Worm (Caenorhabditis elegans): ENCODE results near the gene sma-3.

The sma-3 gene

ce11 chrIII:6887574-6887973 is 23.8 kb upstream of the sma-3 start:
- TF ChIP-seq dao-5 (tag; optimal IDR thresholded peaks at IDR 0.05) (peak; percentile 53), W03F9.2 (tag; optimal IDR thresholded peaks at IDR 0.05) (peak; percentile 61), him-1 (tag; optimal IDR thresholded peaks at IDR 0.05) (peak; percentile 51)

DNA sequence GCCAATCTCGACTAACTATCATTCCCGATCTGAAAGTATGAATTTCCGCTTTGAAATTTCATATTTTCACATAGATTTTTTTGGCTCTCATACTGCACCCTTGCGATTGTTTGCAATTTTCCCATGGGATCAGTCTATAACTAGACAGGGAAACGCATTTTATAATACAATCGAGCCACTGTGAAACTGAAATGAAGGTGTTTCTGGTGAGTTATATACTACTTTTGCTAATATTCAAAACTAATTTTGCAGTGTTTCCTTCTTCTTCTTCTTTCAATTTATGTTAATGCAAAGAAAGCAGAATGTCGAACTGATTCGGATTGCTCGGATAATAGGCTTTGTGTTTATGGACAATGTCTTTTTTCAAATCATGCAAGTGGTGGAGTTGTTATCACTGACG is 22.1 kb upstream of the sma-3 start:
- TF ChIP-seq W03F9.2 (tag; optimal IDR thresholded peaks at IDR 0.05) (no peak), him-1 (tag; optimal IDR thresholded peaks at IDR 0.05) (no peak), dao-5 (tag; optimal IDR thresholded peaks at IDR 0.05) (no peak)

DNA sequence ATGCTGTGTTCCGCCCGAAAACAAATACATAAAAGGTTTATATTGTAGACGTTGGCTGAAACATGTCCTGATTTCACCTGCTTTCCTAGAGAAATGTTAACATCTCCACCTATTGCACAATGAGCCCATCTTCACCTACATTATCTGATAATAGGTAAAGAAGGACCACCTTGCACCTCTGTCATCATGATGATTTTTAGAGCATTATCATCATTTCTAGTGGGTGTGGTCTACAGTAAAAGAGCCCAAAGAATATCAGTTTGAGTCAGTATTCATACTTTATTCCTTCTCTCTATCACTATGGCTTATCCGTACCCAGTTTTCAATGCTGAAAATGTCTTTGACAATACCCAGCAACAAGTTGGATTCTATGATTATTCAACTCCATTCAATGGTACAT is 20.4 kb upstream of the sma-3 start, which contains the start of gene med-2:
Gene med-2 (plus strand): TSS at position 301 of the 400 bp plus-strand sequence.
- TF ChIP-seq him-1 (tag; optimal IDR thresholded peaks at IDR 0.05) (no peak), W03F9.2 (tag; optimal IDR thresholded peaks at IDR 0.05) (no peak), dao-5 (tag; optimal IDR thresholded peaks at IDR 0.05) (no peak)

ce11 chrIII:6881745-6882144 is 18.0 kb upstream of the sma-3 start:
- TF ChIP-seq W03F9.2 (tag; optimal IDR thresholded peaks at IDR 0.05), result no peak

DNA sequence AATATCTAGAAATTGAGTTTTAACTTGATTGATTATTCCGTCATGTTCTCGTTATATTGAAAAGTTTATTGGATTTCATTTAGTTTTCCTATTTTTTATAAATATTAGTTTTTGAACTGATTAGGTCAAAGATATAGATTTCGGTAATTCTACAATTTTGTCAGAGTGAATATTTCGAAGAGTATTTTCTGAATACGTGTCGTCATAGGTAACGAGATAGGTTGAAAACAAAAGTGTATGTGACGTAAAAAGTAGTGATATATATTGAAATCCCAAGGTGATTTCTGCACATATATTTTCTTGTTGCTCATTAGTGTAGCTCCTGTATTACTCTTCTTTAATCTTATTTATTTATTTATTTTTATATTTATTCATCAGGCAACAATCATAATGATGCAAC is 17.0 kb upstream of the sma-3 start, which contains the start of gene K04C2.7:
Gene K04C2.7 (plus strand): TSS at position 301 of the 400 bp plus-strand sequence.
- TF ChIP-seq dao-5 (tag; optimal IDR thresholded peaks at IDR 0.05) (no peak), W03F9.2 (tag; optimal IDR thresholded peaks at IDR 0.05) (no peak), him-1 (tag; optimal IDR thresholded peaks at IDR 0.05) (no peak)

DNA sequence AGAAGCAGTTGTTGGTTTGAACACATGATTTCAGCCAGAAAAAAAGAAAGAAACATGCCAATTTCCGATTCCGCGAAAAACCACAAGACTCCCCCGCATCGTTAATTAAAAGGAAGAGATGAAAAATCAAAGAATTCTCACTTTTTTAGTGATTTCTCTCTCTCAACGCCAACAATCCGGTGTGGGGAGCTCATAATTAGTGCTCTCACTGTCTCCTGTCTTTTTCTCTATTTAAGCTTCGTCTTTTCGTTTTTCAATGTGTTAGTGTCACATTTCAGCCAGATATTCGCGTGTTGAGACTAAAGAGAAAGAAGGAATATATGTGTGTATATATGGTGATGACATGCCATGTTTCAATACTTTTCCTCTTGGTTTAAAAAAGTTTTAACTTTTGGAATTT is 10.0 kb upstream of the sma-3 start:
- no peak for TF ChIP-seq dao-5 (tag; optimal IDR thresholded peaks at IDR 0.05)
- TF ChIP-seq W03F9.2 (tag; optimal IDR thresholded peaks at IDR 0.05), result no peak
- peak; percentile 25 for TF ChIP-seq him-1 (tag; optimal IDR thresholded peaks at IDR 0.05)

ce11 chrIII:6872534-6873150 is 8.9 kb upstream of the sma-3 start, which contains the start of gene K04C2.3:
TSS of gene K04C2.3 (plus strand) at chrIII:6873089.
- TF ChIP-seq him-1 (tag; optimal IDR thresholded peaks at IDR 0.05), result peak; percentile 4
- TF ChIP-seq W03F9.2 (tag; optimal IDR thresholded peaks at IDR 0.05), result no peak

- TF ChIP-seq W03F9.2 (tag; optimal IDR thresholded peaks at IDR 0.05), result no peak
- no peak for TF ChIP-seq him-1 (tag; optimal IDR thresholded peaks at IDR 0.05)
These were observed 7.9 kb upstream of the sma-3 start for ce11 chrIII:6871668-6872067.

ce11 chrIII:6871067-6871466 is 7.3 kb upstream of the sma-3 start:
- TF ChIP-seq W03F9.2 (tag; optimal IDR thresholded peaks at IDR 0.05) (no peak), him-1 (tag; optimal IDR thresholded peaks at IDR 0.05) (no peak), dao-5 (tag; optimal IDR thresholded peaks at IDR 0.05) (no peak)

ce11 chrIII:6869996-6870395 is 6.2 kb upstream of the sma-3 start, which contains the start of gene K04C2.8:
TSS of gene K04C2.8 (plus strand) at chrIII:6870296.
- TF ChIP-seq W03F9.2 (tag; optimal IDR thresholded peaks at IDR 0.05), result no peak
- no peak for TF ChIP-seq dao-5 (tag; optimal IDR thresholded peaks at IDR 0.05)
- TF ChIP-seq him-1 (tag; optimal IDR thresholded peaks at IDR 0.05), result no peak

- no peak for TF ChIP-seq him-1 (tag; optimal IDR thresholded peaks at IDR 0.05)
These were observed 5.5 kb upstream of the sma-3 start, which contains the start of the genes cra-1 and kbp-1 for ce11 chrIII:6869268-6869667. TSS of gene cra-1 (minus strand) at chrIII:6869460. TSS of gene kbp-1 (plus strand) at chrIII:6869633.

ce11 chrIII:6859482-6859881 is 4.3 kb downstream of the sma-3 start, which contains the start of gene clec-158:
TSS of gene clec-158 (minus strand) at chrIII:6859582.
- no peak for TF ChIP-seq W03F9.2 (tag; optimal IDR thresholded peaks at IDR 0.05)

ce11 chrIII:6857390-6857848 is 6.3 kb downstream of the sma-3 start:
- TF ChIP-seq him-1 (tag; optimal IDR thresholded peaks at IDR 0.05) (no peak), W03F9.2 (tag; optimal IDR thresholded peaks at IDR 0.05) (no peak), dao-5 (tag; optimal IDR thresholded peaks at IDR 0.05) (no peak)

DNA sequence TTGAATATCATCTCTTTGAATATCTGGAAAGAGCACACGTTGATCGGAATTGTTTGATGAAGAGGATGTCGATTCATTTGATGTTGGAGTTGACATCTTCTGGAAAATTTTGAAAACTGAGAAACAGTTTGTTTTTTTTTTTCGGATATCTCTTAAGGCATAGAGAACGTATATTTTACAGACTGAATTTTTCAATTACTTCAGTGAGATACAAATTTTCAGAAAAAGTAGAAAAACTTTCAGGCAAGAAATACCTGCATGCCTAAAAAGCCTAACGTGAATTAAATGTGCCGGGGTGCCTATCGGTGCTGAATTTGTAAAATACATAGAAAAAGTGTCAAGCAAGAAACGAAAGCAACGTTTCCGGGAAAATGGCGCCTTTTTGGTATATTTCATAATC is 7.1 kb downstream of the sma-3 start, which contains the start of gene zak-1:
Gene zak-1 (minus strand): TSS at position 101 of the 400 bp plus-strand sequence.
- TF ChIP-seq dao-5 (tag; optimal IDR thresholded peaks at IDR 0.05), result no peak
- no peak for TF ChIP-seq W03F9.2 (tag; optimal IDR thresholded peaks at IDR 0.05)
- no peak for TF ChIP-seq him-1 (tag; optimal IDR thresholded peaks at IDR 0.05)

ce11 chrIII:6850255-6850654 is 13.5 kb downstream of the sma-3 start, which contains the start of gene srv-1:
TSS of gene srv-1 (plus strand) at chrIII:6850385.
- TF ChIP-seq W03F9.2 (tag; optimal IDR thresholded peaks at IDR 0.05) (no peak), dao-5 (tag; optimal IDR thresholded peaks at IDR 0.05) (no peak), him-1 (tag; optimal IDR thresholded peaks at IDR 0.05) (no peak)
